Worm (Caenorhabditis elegans): ENCODE data around the gene sdhd-1.
A peak's percentile ranks its signal among the peaks of the same experiment; 100 is the strongest.

- TF ChIP-seq ama-1 (optimal IDR thresholded peaks at IDR 0.05) (no peak), ceh-13 (GFP tag; optimal IDR thresholded peaks at IDR 0.05) (no peak), B0310.2 (tag; optimal IDR thresholded peaks at IDR 0.05) (no peak), ceh-36 (tag; optimal IDR thresholded peaks at IDR 0.05) (no peak), pes-1 (GFP tag; IDR thresholded peaks at IDR 0.05) (no peak; the same call in 1 of the 2 replicates), F13C5.2 (tag; optimal IDR thresholded peaks at IDR 0.05) (no peak), ets-7 (tag; optimal IDR thresholded peaks at IDR 0.05) (no peak), tbx-11 (GFP tag; IDR thresholded peaks at IDR 0.05) (no peak), hnd-1 (tag; optimal IDR thresholded peaks at IDR 0.05) (no peak), flt-1 (GFP tag; IDR thresholded peaks at IDR 0.05) (no peak), hmg-4 (GFP tag; optimal IDR thresholded peaks at IDR 0.05) (no peak), scrt-1 (GFP tag; IDR thresholded peaks at IDR 0.05) (0 out of 2 replicates have a peak, but pooled peaks have one; percentile 37)
These were observed 9.6 kb downstream of the sdhd-1 start for ce11 chrII:11040140-11040539.
